Worm (Caenorhabditis elegans) whole organism, L4/young adult: ENCODE measurements around the gene D1086.8.

Experiments used
- dao-5 ChIP-seq: sonication (generic microtip); optimal IDR thresholded peaks from 2 replicates; lab custom pipeline; 2016; ENCODE audit warnings: missing genotype, missing genetic modification characterization, moderate library complexity, missing compliant biosample characterization
- him-1 ChIP-seq: sonication (generic microtip); optimal IDR thresholded peaks from 2 replicates; lab custom pipeline; 2016; ENCODE audit warnings: missing genotype, missing genetic modification reagents, missing genetic modification characterization, missing compliant biosample characterization

DNA sequence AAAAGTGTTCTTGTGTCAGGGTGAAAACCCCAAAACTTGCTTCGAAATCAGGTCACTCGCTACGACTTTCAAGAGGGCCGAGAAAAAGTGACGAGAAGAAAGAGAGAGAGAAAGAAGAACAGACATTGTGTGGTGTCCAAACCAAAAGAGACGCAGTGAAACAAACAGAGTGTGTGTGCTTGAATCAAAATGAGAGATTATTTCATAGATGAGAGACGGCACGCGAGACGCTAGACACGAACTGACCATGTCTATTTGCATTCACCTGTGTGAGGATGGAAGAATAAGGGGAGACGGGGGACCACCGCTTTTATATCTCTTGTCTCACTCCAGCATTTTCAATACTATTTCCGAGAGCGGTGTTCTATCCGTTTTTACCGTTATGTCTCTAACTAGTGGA lies 42.2 kb downstream of the D1086.8 start:
- no peak for TF ChIP-seq dao-5
- TF ChIP-seq him-1 (tag; lab: Kevin White, UChicago): no peak
